Worm (Caenorhabditis elegans) whole organism, early embryonic: ENCODE data around the gene C25H3.14.

Experiments used
- F13C5.2 ChIP-seq: sonication (generic microtip); optimal IDR thresholded peaks from 2 replicates; lab custom pipeline; 2017; ENCODE audit warnings: mild to moderate bottlenecking, missing genetic modification characterization, inconsistent platforms, missing compliant biosample characterization
- aly-1 ChIP-seq: sonication (generic microtip); optimal IDR thresholded peaks from 2 replicates; lab custom pipeline; 2016; ENCODE audit warnings: missing genetic modification characterization, missing compliant biosample characterization
- ceh-36 ChIP-seq: sonication (generic microtip); optimal IDR thresholded peaks from 2 replicates; lab custom pipeline; 2016; ENCODE audit warnings: missing genetic modification characterization, inconsistent platforms, missing compliant biosample characterization
- flt-1 ChIP-seq: fragments of 200-800 bp; sonication (Bioruptor generic); IDR thresholded peaks from 2 replicates; pipeline ENCODE4 v1.3.6; 2022; ENCODE audit warnings: missing genetic modification characterization, missing compliant biosample characterization
- hmg-4 ChIP-seq: fragments of 200-800 bp; sonication (Bioruptor generic); optimal IDR thresholded peaks from 2 replicates; lab custom pipeline; 2018; ENCODE audit warnings: mild to moderate bottlenecking, missing genetic modification characterization, missing compliant biosample characterization
- hnd-1 ChIP-seq: sonication (generic microtip); optimal IDR thresholded peaks from 2 replicates; lab custom pipeline; 2016; ENCODE audit warnings: missing genetic modification characterization, missing compliant biosample characterization
- pes-1 ChIP-seq: fragments of 200-800 bp; sonication (Bioruptor generic); IDR thresholded peaks from 2 replicates; pipeline ENCODE4 v1.3.6; 2022; ENCODE audit warnings: missing genetic modification reagents, missing genetic modification characterization, missing compliant biosample characterization
- tbx-11 ChIP-seq: fragments of 200-800 bp; sonication (Bioruptor generic); IDR thresholded peaks from 2 replicates; pipeline ENCODE4 v1.3.6; 2022; ENCODE audit warnings: missing genetic modification characterization, missing compliant biosample characterization
- tbx-37 ChIP-seq: fragments of 200-800 bp; sonication (Bioruptor generic); conservative IDR thresholded peaks from 2 replicates; pipeline ENCODE4 v1.3.6; 2022; ENCODE audit warnings: missing genetic modification reagents, missing genetic modification characterization, missing compliant biosample characterization
- tra-4 ChIP-seq: sonication (generic microtip); optimal IDR thresholded peaks from 2 replicates; lab custom pipeline; 2017; ENCODE audit warnings: missing genetic modification characterization, missing compliant biosample characterization

- TF ChIP-seq hnd-1, result no peak
- no peak for TF ChIP-seq flt-1
- TF ChIP-seq pes-1, result no peak
- no peak for TF ChIP-seq ceh-36 (tag; lab: Kevin White, UChicago)
- TF ChIP-seq hmg-4 (GFP tag; lab: Kevin White, UChicago), result no peak
- no peak for TF ChIP-seq tbx-37 (GFP tag; lab: Robert Waterston, UW)
- no peak for TF ChIP-seq tra-4
- TF ChIP-seq tbx-11 (GFP tag; lab: Robert Waterston, UW), result no peak
- no peak for TF ChIP-seq aly-1 (tag; lab: Kevin White, UChicago)
- no peak for TF ChIP-seq F13C5.2 (tag; lab: Kevin White, UChicago)
Measured at ce11 chrII:5717831-5718230, 22.9 kb downstream of the C25H3.14 start, which contains the start of gene zipt-3.
